Worm (Caenorhabditis elegans) whole organism, young adult: ENCODE measurements around the gene K10B4.1.

Experiments used
- dpff-1 ChIP-seq: sonication (generic microtip); optimal IDR thresholded peaks from 2 replicates; lab custom pipeline; 2017; ENCODE audit warnings: mild to moderate bottlenecking, missing genetic modification characterization, missing compliant biosample characterization
- snpc-4 ChIP-seq, 5 experiments: fragments of 150-350 bp in 1 of 5; sonication (generic microtip) in 4 of 5; optimal IDR thresholded peaks; 2 replicates each; lab custom pipeline; 2014 to 2018; ENCODE audit warnings: missing genetic modification characterization in 5 of 5, missing biosample characterization in 3 of 5, antibody characterized with exemption in 2 of 5, mild to moderate bottlenecking in 2 of 5, missing compliant biosample characterization in 2 of 5, missing genotype in 2 of 5, moderate library complexity in 2 of 5, missing genetic modification reagents in 1 of 5

DNA sequence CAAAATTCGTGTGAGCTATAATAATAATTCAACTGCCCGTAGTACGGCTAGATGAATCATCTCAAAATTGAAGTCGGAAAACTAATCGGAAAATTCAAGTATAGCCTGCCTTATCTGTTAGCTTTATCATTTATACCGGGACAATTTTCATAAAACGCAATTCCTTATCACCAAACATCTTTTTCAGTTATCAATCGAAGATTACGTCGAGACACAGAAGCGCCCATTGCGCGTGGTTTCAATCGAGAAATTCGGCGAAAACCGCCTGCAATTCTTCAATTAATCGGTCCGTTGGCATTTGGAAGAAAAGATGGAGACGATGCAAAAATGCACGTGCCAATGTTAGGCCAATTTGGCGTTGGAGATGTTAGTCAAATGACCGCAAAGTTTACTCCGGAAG, 23.0 kb upstream of the K10B4.1 start:
- TF ChIP-seq snpc-4 (GFP tag; optimal IDR thresholded peaks at IDR 0.05; lab: Kevin White, UChicago): no peak
- TF ChIP-seq snpc-4 (tag; optimal IDR thresholded peaks at IDR 0.05; lab: Kevin White, UChicago): no peak
- TF ChIP-seq dpff-1 (tag; lab: Kevin White, UChicago): no peak
